Worm (Caenorhabditis elegans) whole organism, L3 larva: Measurements from ENCODE around the gene Y43D4A.5.

Experiments used
- R02D3.7 ChIP-seq: fragments of 150-350 bp; optimal IDR thresholded peaks from 2 replicates; lab custom pipeline; 2014; ENCODE audit warnings: missing biosample characterization, missing genetic modification characterization
- ceh-9 ChIP-seq: sonication (generic microtip); optimal IDR thresholded peaks from 2 replicates; lab custom pipeline; 2018; ENCODE audit warnings: missing biosample characterization, missing genetic modification characterization
- egl-27 ChIP-seq: sonication (generic microtip); optimal IDR thresholded peaks from 4 replicates; lab custom pipeline; 2017; ENCODE audit warnings: missing biosample characterization, missing genetic modification reagents, missing genetic modification characterization
- eor-1 ChIP-seq, 2 experiments: fragments of 150-350 bp; optimal IDR thresholded peaks; 2 replicates each; lab custom pipeline; 2014 to 2018; ENCODE audit warnings: missing biosample characterization in 2 of 2, missing genetic modification characterization in 2 of 2
- nfya-1 ChIP-seq: sonication (generic microtip); optimal IDR thresholded peaks from 2 replicates; lab custom pipeline; 2017; ENCODE audit warnings: missing genetic modification characterization, mild to moderate bottlenecking, missing compliant biosample characterization, antibody characterized with exemption, moderate library complexity; ENCODE audit not compliant: insufficient read depth
- nhr-23 ChIP-seq: fragments of 150-350 bp; optimal IDR thresholded peaks from 2 replicates; lab custom pipeline; 2014; ENCODE audit warnings: missing biosample characterization, missing genetic modification reagents, missing genetic modification characterization
- nhr-67 ChIP-seq: fragments of 150-350 bp; optimal IDR thresholded peaks from 2 replicates; lab custom pipeline; 2014; ENCODE audit warnings: missing biosample characterization, missing genetic modification characterization
- nhr-77 ChIP-seq: fragments of 150-350 bp; optimal IDR thresholded peaks from 2 replicates; lab custom pipeline; 2014; ENCODE audit warnings: missing biosample characterization, missing genetic modification characterization
- pqm-1 ChIP-seq: fragments of 150-350 bp; optimal IDR thresholded peaks from 2 replicates; lab custom pipeline; 2017; ENCODE audit warnings: missing biosample characterization, missing genetic modification characterization, inconsistent platforms
- unc-62 ChIP-seq: fragments of 150-350 bp; sonication (generic microtip); optimal IDR thresholded peaks from 4 replicates; lab custom pipeline; 2014; ENCODE audit warnings: missing biosample characterization, missing genetic modification reagents, missing genetic modification characterization

- no peak for TF ChIP-seq ceh-9 (tag; lab: Kevin White, UChicago)
- TF ChIP-seq egl-27: no peak
- no peak for TF ChIP-seq nfya-1 (tag; lab: Kevin White, UChicago)
- TF ChIP-seq nhr-77 (tag; lab: Kevin White, UChicago): no peak
- no peak for TF ChIP-seq unc-62
- TF ChIP-seq nhr-67 (tag; lab: Kevin White, UChicago): no peak
- TF ChIP-seq R02D3.7: no peak
- no peak for TF ChIP-seq eor-1 (tag; optimal IDR thresholded peaks at IDR 0.05; lab: Kevin White, UChicago)
- TF ChIP-seq pqm-1 (tag; lab: Kevin White, UChicago): no peak
- no peak for TF ChIP-seq nhr-23 (tag; lab: Kevin White, UChicago)
Measured at ce11 chrIV:16743530-16743929, 32.0 kb upstream of the Y43D4A.5 start, which contains the start of gene Y43D4A.1.
